Fruit fly (Drosophila melanogaster) whole organism, embryonic: ENCODE results near the gene ball.

ENCODE experiments used
- Abd-B ChIP-seq: fragments of 200-800 bp; sonication (Bioruptor generic); optimal IDR thresholded peaks from 2 replicates; lab custom pipeline; 2018; ENCODE audit warnings: missing biosample characterization, mild to moderate bottlenecking, missing genetic modification characterization, moderate library complexity
- Adf1 ChIP-seq: fragments of 200-800 bp; sonication (Bioruptor generic); IDR thresholded peaks from 2 replicates; pipeline ENCODE4 v1.3.6; 2022; ENCODE audit warnings: missing biosample characterization, missing genetic modification characterization
- Awh ChIP-seq: fragments of 200-800 bp; sonication (Bioruptor generic); IDR thresholded peaks from 2 replicates; pipeline ENCODE4, ENCODE4 v1.3.6; 2022; ENCODE audit warnings: missing biosample characterization, missing genetic modification characterization
- B-H2 ChIP-seq: fragments of 200-800 bp; sonication (Bioruptor generic); optimal IDR thresholded peaks from 2 replicates; lab custom pipeline; 2018; ENCODE audit warnings: missing biosample characterization, mild to moderate bottlenecking, missing genetic modification characterization
- CG12219 ChIP-seq: fragments of 200-800 bp; sonication (Bioruptor generic); optimal IDR thresholded peaks from 3 replicates; lab custom pipeline; 2018; ENCODE audit warnings: missing biosample characterization, mild to moderate bottlenecking, missing genetic modification characterization
- CG12299 ChIP-seq: fragments of 200-800 bp; sonication (Bioruptor generic); optimal IDR thresholded peaks from 2 replicates; lab custom pipeline; 2018; ENCODE audit warnings: missing biosample characterization, mild to moderate bottlenecking, missing genetic modification characterization
- CG12769 ChIP-seq: fragments of 200-800 bp; sonication (Bioruptor generic); optimal IDR thresholded peaks from 2 replicates; lab custom pipeline; 2019; ENCODE audit warnings: missing biosample characterization, mild to moderate bottlenecking, missing genetic modification characterization, moderate library complexity
- CG15073 ChIP-seq: fragments of 200-800 bp; sonication (Bioruptor generic); optimal IDR thresholded peaks from 2 replicates; lab custom pipeline; 2016; ENCODE audit warnings: missing biosample characterization, missing genetic modification characterization
- CG15269 ChIP-seq: fragments of 200-800 bp; sonication (Bioruptor generic); optimal IDR thresholded peaks from 2 replicates; lab custom pipeline; 2018; ENCODE audit warnings: missing biosample characterization, mild to moderate bottlenecking, missing genetic modification characterization, moderate library complexity
- CG17385 ChIP-seq: fragments of 200-800 bp; sonication (Bioruptor generic); optimal IDR thresholded peaks from 3 replicates; lab custom pipeline; 2018; ENCODE audit warnings: missing biosample characterization, mild to moderate bottlenecking, missing genetic modification characterization
- CG17568 ChIP-seq: fragments of 200-800 bp; sonication (Bioruptor generic); optimal IDR thresholded peaks from 2 replicates; lab custom pipeline; 2018; ENCODE audit warnings: missing biosample characterization, mild to moderate bottlenecking, missing genetic modification characterization, moderate library complexity
- CG2116 ChIP-seq: fragments of 200-800 bp; sonication (Bioruptor generic); optimal IDR thresholded peaks from 3 replicates; lab custom pipeline; 2018; ENCODE audit warnings: missing biosample characterization, mild to moderate bottlenecking, missing genetic modification characterization
- CG2199 ChIP-seq: fragments of 200-800 bp; sonication (Bioruptor generic); IDR thresholded peaks from 3 replicates; pipeline ENCODE4 v1.3.6; 2022; ENCODE audit warnings: missing biosample characterization, missing genetic modification characterization
- CG2678 ChIP-seq: fragments of 200-800 bp; sonication (Bioruptor generic); optimal IDR thresholded peaks from 3 replicates; lab custom pipeline; 2019; ENCODE audit warnings: missing biosample characterization, mild to moderate bottlenecking, missing genetic modification characterization, moderate library complexity
- CG31441 ChIP-seq: fragments of 200-800 bp; sonication (Bioruptor generic); IDR thresholded peaks from 2 replicates; pipeline ENCODE4 v1.3.6; 2022; ENCODE audit warnings: missing biosample characterization, missing genetic modification characterization
- CG3407 ChIP-seq: fragments of 200-800 bp; sonication (Bioruptor generic); optimal IDR thresholded peaks from 2 replicates; lab custom pipeline; 2018; ENCODE audit warnings: missing biosample characterization, mild to moderate bottlenecking, missing genetic modification characterization
- CG42726 ChIP-seq: fragments of 200-800 bp; sonication (Bioruptor generic); IDR thresholded peaks from 2 replicates; pipeline ENCODE4 v1.3.6; 2022; ENCODE audit warnings: missing biosample characterization, missing genetic modification characterization; ENCODE audit not compliant: partially characterized antibody
- CG4424 ChIP-seq: fragments of 200-800 bp; sonication (Bioruptor generic); optimal IDR thresholded peaks from 3 replicates; lab custom pipeline; 2016; ENCODE audit warnings: missing biosample characterization, missing genetic modification characterization
- CG5180 ChIP-seq: fragments of 200-800 bp; sonication (Bioruptor generic); optimal IDR thresholded peaks from 3 replicates; lab custom pipeline; 2017; ENCODE audit warnings: missing biosample characterization, missing genetic modification characterization, mild to moderate bottlenecking, moderate library complexity, missing genetic modification reagents
- CG6854 ChIP-seq: fragments of 200-800 bp; sonication (Bioruptor generic); optimal IDR thresholded peaks from 3 replicates; lab custom pipeline; 2017; ENCODE audit warnings: missing biosample characterization, mild to moderate bottlenecking, missing genetic modification characterization
- CG7357 ChIP-seq: fragments of 200-800 bp; sonication (Bioruptor generic); IDR thresholded peaks from 3 replicates; pipeline ENCODE4 v1.3.6; 2022; ENCODE audit warnings: missing biosample characterization, missing genetic modification characterization
- CG8290 ChIP-seq, 3 experiments: fragments of 200-800 bp; sonication (Bioruptor generic); optimal IDR thresholded peaks; 2 replicates each; lab custom pipeline; 2016 to 2019; ENCODE audit warnings: missing biosample characterization in 3 of 3, missing genetic modification characterization in 3 of 3, mild to moderate bottlenecking in 2 of 3, moderate library complexity in 1 of 3
- Ets65A ChIP-seq: fragments of 200-800 bp; sonication (Bioruptor generic); peaks from one replicate; lab custom pipeline; 2016; ENCODE audit warnings: missing biosample characterization, missing genetic modification characterization
- Hmx ChIP-seq: fragments of 200-800 bp; sonication (Bioruptor generic); optimal IDR thresholded peaks from 2 replicates; lab custom pipeline; 2016; ENCODE audit warnings: missing biosample characterization, missing genetic modification characterization
- MTF-1 ChIP-seq: fragments of 200-800 bp; sonication (Bioruptor generic); optimal IDR thresholded peaks from 2 replicates; lab custom pipeline; 2018; ENCODE audit warnings: missing biosample characterization, mild to moderate bottlenecking, missing genetic modification characterization, borderline replicate concordance
- Med ChIP-seq: fragments of 200-800 bp; sonication (Bioruptor generic); peaks from one replicate; lab custom pipeline; 2016; ENCODE audit warnings: missing biosample characterization, missing genetic modification characterization, mild to moderate bottlenecking, inconsistent platforms, moderate library complexity
- NC2β ChIP-seq: fragments of 200-800 bp; sonication (Bioruptor generic); optimal IDR thresholded peaks from 2 replicates; lab custom pipeline; 2016; ENCODE audit warnings: missing biosample characterization, missing genetic modification characterization
- Oaz ChIP-seq: fragments of 200-800 bp; sonication (Bioruptor generic); IDR thresholded peaks from 2 replicates; pipeline ENCODE4 v1.3.6; 2022; ENCODE audit warnings: missing biosample characterization, missing genetic modification characterization
- Oli ChIP-seq: fragments of 200-800 bp; sonication (Bioruptor generic); optimal IDR thresholded peaks from 2 replicates; lab custom pipeline; 2018; ENCODE audit warnings: missing biosample characterization, mild to moderate bottlenecking, missing genetic modification characterization, moderate library complexity
- PHDP ChIP-seq: fragments of 200-800 bp; sonication (Bioruptor generic); optimal IDR thresholded peaks from 3 replicates; lab custom pipeline; 2018; ENCODE audit warnings: missing biosample characterization, mild to moderate bottlenecking, missing genetic modification characterization, moderate library complexity
- Trl ChIP-seq, 3 experiments: fragments of >200 bp in 2 of 3; fragments of 200-800 bp in 1 of 3; sonication (Bioruptor generic) in 1 of 3; optimal IDR thresholded peaks; 2 replicates in 1 of 3; 3 replicates in 2 of 3; lab custom pipeline; 2016 to 2017; ENCODE audit warnings: missing biosample characterization in 1 of 3, missing genetic modification characterization in 1 of 3
- ab ChIP-seq: fragments of 200-800 bp; sonication (Bioruptor generic); optimal IDR thresholded peaks from 2 replicates; lab custom pipeline; 2016; ENCODE audit warnings: missing biosample characterization, missing genetic modification characterization
- al ChIP-seq: fragments of 200-800 bp; sonication (Bioruptor generic); IDR thresholded peaks from 2 replicates; pipeline ENCODE4 v1.3.6; 2022; ENCODE audit warnings: missing biosample characterization, missing genetic modification characterization
- ap ChIP-seq: fragments of 200-800 bp; sonication (Bioruptor generic); IDR thresholded peaks from 2 replicates; pipeline ENCODE4 v1.3.6; 2022; ENCODE audit warnings: missing biosample characterization, missing genetic modification characterization
- ara ChIP-seq: fragments of 200-800 bp; sonication (Bioruptor generic); IDR thresholded peaks from 2 replicates; pipeline ENCODE4 v1.3.6; 2022; ENCODE audit warnings: missing biosample characterization, missing genetic modification characterization
- croc ChIP-seq: fragments of 200-800 bp; sonication (Bioruptor generic); conservative IDR thresholded peaks from 3 replicates; pipeline ENCODE4 v1.3.6; 2022; ENCODE audit warnings: missing biosample characterization, missing genetic modification characterization
- danr ChIP-seq: fragments of 200-800 bp; sonication (Bioruptor generic); IDR thresholded peaks from 2 replicates; pipeline ENCODE4 v1.3.6; 2022; ENCODE audit warnings: missing biosample characterization, missing genetic modification characterization
- knrl ChIP-seq: fragments of 200-800 bp; sonication (Bioruptor generic); IDR thresholded peaks from 3 replicates; pipeline ENCODE4 v1.3.6; 2022; ENCODE audit warnings: missing biosample characterization, missing genetic modification characterization; ENCODE audit not compliant: partially characterized antibody
- mam ChIP-seq: fragments of 200-800 bp; sonication (Bioruptor generic); optimal IDR thresholded peaks from 3 replicates; lab custom pipeline; 2016; ENCODE audit warnings: missing biosample characterization, missing genetic modification characterization
- onecut ChIP-seq: fragments of 200-800 bp; sonication (Bioruptor generic); IDR thresholded peaks from 2 replicates; pipeline ENCODE4 v1.3.6; 2022; ENCODE audit warnings: missing biosample characterization, missing genetic modification characterization
- pfk ChIP-seq: fragments of 200-800 bp; sonication (Bioruptor generic); optimal IDR thresholded peaks from 2 replicates; lab custom pipeline; 2018; ENCODE audit warnings: missing biosample characterization, mild to moderate bottlenecking, missing genetic modification characterization, moderate library complexity
- pnt ChIP-seq: fragments of 200-800 bp; sonication (Bioruptor generic); optimal IDR thresholded peaks from 3 replicates; lab custom pipeline; 2016; ENCODE audit warnings: missing biosample characterization, missing genetic modification characterization
- slou ChIP-seq: fragments of 200-800 bp; sonication (Bioruptor generic); optimal IDR thresholded peaks from 3 replicates; lab custom pipeline; 2016; ENCODE audit warnings: missing biosample characterization, missing genetic modification characterization
- tio ChIP-seq: fragments of 200-800 bp; sonication (Bioruptor generic); optimal IDR thresholded peaks from 2 replicates; lab custom pipeline; 2017; ENCODE audit warnings: missing biosample characterization, missing genetic modification characterization, inconsistent platforms
- trh ChIP-seq: fragments of 200-800 bp; sonication (Bioruptor generic); optimal IDR thresholded peaks from 2 replicates; lab custom pipeline; 2016; ENCODE audit warnings: missing biosample characterization, missing genetic modification characterization
- vvl ChIP-seq: fragments of 200-800 bp; sonication (Bioruptor generic); IDR thresholded peaks from 2 replicates; pipeline ENCODE4 v1.3.6; 2022; ENCODE audit warnings: missing biosample characterization, missing genetic modification characterization
- zfh2 ChIP-seq: fragments of 200-800 bp; sonication (Bioruptor generic); optimal IDR thresholded peaks from 2 replicates; lab custom pipeline; 2016; ENCODE audit warnings: missing biosample characterization, missing genetic modification characterization

ball gene

dm6 chr3R:26866577-26867456 lies at the start of gene ball, which contains the start of gene His2Av (continued):
- TF ChIP-seq knrl (GFP tag; lab: Robert Waterston, UW) (peak; percentile 92), vvl (GFP tag; lab: Robert Waterston, UW) (peak; percentile 93), CG42726 (peak; percentile 95), CG31441 (GFP tag; lab: Robert Waterston, UW) (peak; percentile 71), CG12769 (tag; lab: Kevin White, UChicago) (peak; percentile 74), al (GFP tag; lab: Robert Waterston, UW) (peak; percentile 74), onecut (peak; percentile 83), CG5180 (GFP tag; lab: Kevin White, UChicago) (peak; percentile 44), tio (no peak), CG17385 (GFP tag; lab: Kevin White, UChicago) (peak; percentile 58), CG7357 (GFP tag; lab: Robert Waterston, UW) (0 out of 3 replicates have a peak, but pooled peaks have one; percentile 27), CG8290 (GFP tag; optimal IDR thresholded peaks at IDR 0.05; lab: Kevin White, UChicago) (peak; percentile 82), CG8290 (tag; optimal IDR thresholded peaks at IDR 0.05; lab: Kevin White, UChicago) (peak; percentile 67 to 68), CG15269 (tag; lab: Kevin White, UChicago) (peak; percentile 82), Oli (tag; lab: Kevin White, UChicago) (peak; percentile 63), ara (GFP tag; lab: Robert Waterston, UW) (peak; percentile 61; the same call in 1 of the 2 replicates), Hmx (GFP tag; lab: Kevin White, UChicago) (peak; percentile 27), slou (peak; percentile 59), PHDP (tag; lab: Kevin White, UChicago) (peak; percentile 82), Trl (optimal IDR thresholded peaks at IDR 0.05; lab: Kevin White, UChicago) (no peak), Trl (GFP tag; optimal IDR thresholded peaks at IDR 0.05; lab: Kevin White, UChicago) (peak; percentile 94), croc (GFP tag; lab: Robert Waterston, UW) (peak; percentile 49; the same call in 2 of the 3 replicates), CG2116 (GFP tag; lab: Kevin White, UChicago) (peak; percentile 98), Oaz (peak; percentile 65), MTF-1 (GFP tag; lab: Kevin White, UChicago) (peak; percentile 82), CG3407 (GFP tag; lab: Kevin White, UChicago) (peak; percentile 52), B-H2 (GFP tag; lab: Kevin White, UChicago) (peak; percentile 86), Ets65A (peak; percentile 98), CG12299 (tag; lab: Kevin White, UChicago) (peak; percentile 73), CG17568 (GFP tag; lab: Kevin White, UChicago) (peak; percentile 76), ab (peak; percentile 49), CG4424 (GFP tag; lab: Kevin White, UChicago) (peak; percentile 87), ap (GFP tag; lab: Robert Waterston, UW) (peak; percentile 57; the same call in 1 of the 2 replicates), CG12219 (peak; percentile 63), Adf1 (GFP tag; lab: Robert Waterston, UW) (peak; percentile 76), CG6854 (peak; percentile 60), NC2β (GFP tag; lab: Kevin White, UChicago) (peak; percentile 92), mam (GFP tag; lab: Kevin White, UChicago) (peak; percentile 91), trh (GFP tag; lab: Kevin White, UChicago) (peak; percentile 64), danr (GFP tag; lab: Robert Waterston, UW) (no peak), Abd-B (GFP tag; lab: Kevin White, UChicago) (peak; percentile 66), Med (peak; percentile 99), CG2199 (GFP tag; lab: Robert Waterston, UW) (0 out of 3 replicates have a peak, but pooled peaks have one; percentile 29), CG15073 (GFP tag; lab: Kevin White, UChicago) (peak; percentile 58), CG2678 (tag; lab: Kevin White, UChicago) (peak; percentile 75), pnt (GFP tag; lab: Kevin White, UChicago) (peak; percentile 81), pfk (GFP tag; lab: Kevin White, UChicago) (no peak), zfh2 (peak; percentile 90), Awh (GFP tag; lab: Robert Waterston, UW) (peak; percentile 85)
